Worm (Caenorhabditis elegans) whole organism, L4 larva: Measurements from ENCODE around the gene aat-2.

Experiments
- F10B5.3 ChIP-seq: sonication (generic microtip); optimal IDR thresholded peaks from 2 replicates; lab custom pipeline; 2016; ENCODE audit warnings: mild to moderate bottlenecking, missing genetic modification characterization, missing compliant biosample characterization
- T20F7.1 ChIP-seq: fragments of 200-800 bp; sonication (Bioruptor generic); optimal IDR thresholded peaks from 2 replicates; lab custom pipeline; 2018; ENCODE audit warnings: mild to moderate bottlenecking, missing genetic modification characterization, missing compliant biosample characterization
- Y5F2A.4 ChIP-seq: fragments of 200-800 bp; sonication (Bioruptor generic); optimal IDR thresholded peaks from 2 replicates; lab custom pipeline; 2018; ENCODE audit warnings: mild to moderate bottlenecking, missing genetic modification characterization, missing compliant biosample characterization
- Y75B8A.6 ChIP-seq: fragments of 200-800 bp; sonication (Bioruptor generic); IDR thresholded peaks from 2 replicates; pipeline ENCODE4 v1.3.6; 2022; ENCODE audit warnings: missing genetic modification reagents, missing genetic modification characterization, missing compliant biosample characterization
- aha-1 ChIP-seq: fragments of 150-350 bp; peaks from one replicate; lab custom pipeline; 2014; ENCODE audit warnings: missing biosample characterization, missing genetic modification characterization
- aly-2 ChIP-seq: sonication (generic microtip); optimal IDR thresholded peaks from 2 replicates; lab custom pipeline; 2018; ENCODE audit warnings: missing biosample characterization, missing genetic modification characterization
- attf-4 ChIP-seq: sonication (generic microtip); optimal IDR thresholded peaks from 3 replicates; lab custom pipeline; 2017; ENCODE audit warnings: missing biosample characterization, missing genetic modification characterization
- ceh-32 ChIP-seq: sonication (generic microtip); optimal IDR thresholded peaks from 2 replicates; lab custom pipeline; 2016; ENCODE audit warnings: mild to moderate bottlenecking, missing genetic modification characterization, missing compliant biosample characterization; ENCODE audit not compliant: poor library complexity
- ceh-82 ChIP-seq: sonication (generic microtip); optimal IDR thresholded peaks from 2 replicates; lab custom pipeline; 2017; ENCODE audit warnings: missing biosample characterization, missing genetic modification characterization
- ces-1 ChIP-seq: fragments of 150-350 bp; sonication (generic microtip); optimal IDR thresholded peaks from 4 replicates; lab custom pipeline; 2014; ENCODE audit warnings: missing biosample characterization, missing genetic modification reagents, missing genetic modification characterization
- cey-2 ChIP-seq: sonication (generic microtip); optimal IDR thresholded peaks from 3 replicates; lab custom pipeline; 2017; ENCODE audit warnings: missing genetic modification characterization, mild to moderate bottlenecking, missing compliant biosample characterization, antibody characterized with exemption, borderline replicate concordance; ENCODE audit not compliant: insufficient read depth
- daf-12 ChIP-seq: fragments of 150-350 bp; optimal IDR thresholded peaks from 2 replicates; lab custom pipeline; 2014; ENCODE audit warnings: missing biosample characterization, missing genetic modification reagents, missing genetic modification characterization
- daf-16 ChIP-seq, 3 experiments: sonication (generic microtip); optimal IDR thresholded peaks; 2 replicates each; lab custom pipeline; 2016 to 2017; ENCODE audit warnings: missing genetic modification characterization in 3 of 3, missing genetic modification reagents in 3 of 3, mild to moderate bottlenecking in 2 of 3, missing compliant biosample characterization in 2 of 3, missing biosample characterization in 1 of 3, moderate library complexity in 1 of 3
- dmd-6 ChIP-seq: fragments of 200-800 bp; sonication (Bioruptor generic); IDR thresholded peaks from 2 replicates; pipeline ENCODE4 v1.3.6; 2022; ENCODE audit warnings: missing genetic modification reagents, missing genetic modification characterization, missing compliant biosample characterization
- dmd-8 ChIP-seq: fragments of 200-800 bp; sonication (Bioruptor generic); IDR thresholded peaks from 2 replicates; pipeline ENCODE4 v1.3.6; 2022; ENCODE audit warnings: missing genetic modification characterization, missing compliant biosample characterization
- duxl-1 ChIP-seq: sonication (generic microtip); optimal IDR thresholded peaks from 2 replicates; lab custom pipeline; 2016; ENCODE audit warnings: mild to moderate bottlenecking, missing genetic modification characterization, moderate library complexity, missing compliant biosample characterization; ENCODE audit not compliant: poor library complexity
- dve-1 ChIP-seq: sonication (generic microtip); optimal IDR thresholded peaks from 2 replicates; lab custom pipeline; 2017; ENCODE audit warnings: antibody characterized with exemption, mild to moderate bottlenecking, missing genetic modification characterization, missing compliant biosample characterization; ENCODE audit not compliant: insufficient read depth
- egl-27 ChIP-seq: sonication (generic microtip); optimal IDR thresholded peaks from 3 replicates; lab custom pipeline; 2017; ENCODE audit warnings: missing biosample characterization, missing genetic modification reagents, missing genetic modification characterization
- fos-1 ChIP-seq: fragments of 150-350 bp; optimal IDR thresholded peaks from 2 replicates; lab custom pipeline; 2014; ENCODE audit warnings: missing biosample characterization, missing genetic modification characterization
- gei-8 ChIP-seq: fragments of 200-800 bp; sonication (Bioruptor generic); optimal IDR thresholded peaks from 2 replicates; lab custom pipeline; 2018; ENCODE audit warnings: mild to moderate bottlenecking, missing genetic modification characterization, missing compliant biosample characterization
- hif-1 ChIP-seq, 2 experiments: sonication (generic microtip); optimal IDR thresholded peaks; 2 replicates each; lab custom pipeline; 2016 to 2017; ENCODE audit warnings: missing compliant biosample characterization in 2 of 2, missing genetic modification characterization in 2 of 2, missing genetic modification reagents in 2 of 2, missing genotype in 2 of 2, mild to moderate bottlenecking in 1 of 2
- jun-1 ChIP-seq: fragments of 150-350 bp; optimal IDR thresholded peaks from 2 replicates; lab custom pipeline; 2014; ENCODE audit warnings: missing biosample characterization, missing genetic modification reagents, missing genetic modification characterization
- lim-7 ChIP-seq: fragments of 200-800 bp; sonication (Bioruptor generic); IDR thresholded peaks from 2 replicates; pipeline ENCODE4 v1.3.6; 2022; ENCODE audit warnings: missing genetic modification characterization, missing compliant biosample characterization
- lin-15B ChIP-seq: fragments of 150-350 bp; sonication (generic microtip); optimal IDR thresholded peaks from 3 replicates; lab custom pipeline; 2014; ENCODE audit warnings: missing biosample characterization, missing genetic modification characterization
- lin-29 ChIP-seq: fragments of 200-800 bp; sonication (Bioruptor generic); IDR thresholded peaks from 2 replicates; pipeline ENCODE4 v1.3.6; 2022; ENCODE audit warnings: missing genetic modification reagents, missing genetic modification characterization, missing compliant biosample characterization
- lin-38 ChIP-seq: fragments of 200-800 bp; sonication (Bioruptor generic); IDR thresholded peaks from 2 replicates; pipeline ENCODE4 v1.3.6; 2022; ENCODE audit warnings: missing genetic modification reagents, missing genetic modification characterization, missing compliant biosample characterization
- lin-39 ChIP-seq: fragments of 150-350 bp; optimal IDR thresholded peaks from 2 replicates; lab custom pipeline; 2014; ENCODE audit warnings: missing biosample characterization, missing genetic modification reagents, missing genetic modification characterization
- lsy-2 ChIP-seq, 2 experiments: fragments of 150-350 bp in 1 of 2; sonication (generic microtip) in 1 of 2; optimal IDR thresholded peaks; 2 replicates each; lab custom pipeline; 2014 to 2017; ENCODE audit warnings: missing biosample characterization in 2 of 2, missing genetic modification characterization in 2 of 2
- madf-5 ChIP-seq, 2 experiments: fragments of 200-800 bp; sonication (Bioruptor generic); IDR thresholded peaks; 2 replicates each; pipeline ENCODE4 v1.3.6; 2022; ENCODE audit warnings: missing compliant biosample characterization in 2 of 2, missing genetic modification characterization in 2 of 2
- mdt-29 ChIP-seq: fragments of 200-800 bp; sonication (Bioruptor generic); IDR thresholded peaks from 2 replicates; pipeline ENCODE4 v1.3.6; 2022; ENCODE audit warnings: missing genetic modification reagents, missing genetic modification characterization, missing compliant biosample characterization
- mxl-2 ChIP-seq: fragments of 200-800 bp; sonication (Bioruptor generic); conservative IDR thresholded peaks from 2 replicates; pipeline ENCODE4 v1.3.6; 2022; ENCODE audit warnings: missing genetic modification reagents, missing genetic modification characterization, missing compliant biosample characterization
- mxl-3 ChIP-seq: fragments of 200-800 bp; sonication (Bioruptor generic); optimal IDR thresholded peaks from 2 replicates; lab custom pipeline; 2018; ENCODE audit warnings: mild to moderate bottlenecking, missing genetic modification characterization, missing compliant biosample characterization
- nhr-111 ChIP-seq: fragments of 200-800 bp; sonication (Bioruptor generic); optimal IDR thresholded peaks from 2 replicates; lab custom pipeline; 2018; ENCODE audit warnings: mild to moderate bottlenecking, missing genetic modification characterization, missing compliant biosample characterization
- nhr-25 ChIP-seq: sonication (generic microtip); optimal IDR thresholded peaks from 2 replicates; lab custom pipeline; 2017; ENCODE audit warnings: missing genetic modification characterization, mild to moderate bottlenecking, missing compliant biosample characterization, antibody characterized with exemption, moderate library complexity, borderline replicate concordance; ENCODE audit not compliant: insufficient read depth
- nhr-41 ChIP-seq: fragments of 200-800 bp; sonication (Bioruptor generic); IDR thresholded peaks from 2 replicates; pipeline ENCODE4 v1.3.6; 2022; ENCODE audit warnings: missing genetic modification reagents, missing genetic modification characterization, missing compliant biosample characterization
- nhr-6 ChIP-seq: fragments of 150-350 bp; optimal IDR thresholded peaks from 2 replicates; lab custom pipeline; 2014; ENCODE audit warnings: missing biosample characterization, missing genetic modification characterization
- nhr-76 ChIP-seq: fragments of 150-350 bp; optimal IDR thresholded peaks from 2 replicates; lab custom pipeline; 2014; ENCODE audit warnings: missing biosample characterization, missing genetic modification characterization
- pha-4 ChIP-seq, 2 experiments: fragments of 150-350 bp in 1 of 2; fragments of 200-800 bp in 1 of 2; sonication (Bioruptor generic) in 1 of 2; IDR thresholded peaks in 1 of 2; optimal IDR thresholded peaks in 1 of 2; 2 replicates each; pipeline versions ENCODE4 v1.3.6 to Lab custom; 2014 to 2022; ENCODE audit warnings: missing genetic modification characterization in 2 of 2, missing genetic modification reagents in 2 of 2, missing biosample characterization in 1 of 2, missing compliant biosample characterization in 1 of 2
- php-3 ChIP-seq: fragments of 200-800 bp; sonication (Bioruptor generic); IDR thresholded peaks from 2 replicates; pipeline ENCODE4 v1.3.6; 2022; ENCODE audit warnings: missing genetic modification reagents, missing genetic modification characterization, missing compliant biosample characterization
- rbr-2 ChIP-seq: sonication (generic microtip); optimal IDR thresholded peaks from 2 replicates; lab custom pipeline; 2016; ENCODE audit warnings: missing genotype, missing genetic modification characterization, missing compliant biosample characterization
- set-16 ChIP-seq: fragments of 200-800 bp; sonication (Bioruptor generic); IDR thresholded peaks from 2 replicates; pipeline ENCODE4 v1.3.6; 2022; ENCODE audit warnings: missing genetic modification reagents, missing genetic modification characterization, missing compliant biosample characterization
- skn-1 ChIP-seq: fragments of 150-350 bp; optimal IDR thresholded peaks from 2 replicates; lab custom pipeline; 2014; ENCODE audit warnings: missing biosample characterization, missing genetic modification characterization
- snpc-4 ChIP-seq: fragments of 150-350 bp; optimal IDR thresholded peaks from 2 replicates; lab custom pipeline; 2014; ENCODE audit warnings: missing biosample characterization, missing genetic modification characterization
- spr-1 ChIP-seq: sonication (generic microtip); optimal IDR thresholded peaks from 2 replicates; lab custom pipeline; 2016; ENCODE audit warnings: mild to moderate bottlenecking, missing genetic modification characterization, missing compliant biosample characterization
- tag-97 ChIP-seq: fragments of 200-800 bp; sonication (Bioruptor generic); IDR thresholded peaks from 2 replicates; pipeline ENCODE4 v1.3.6; 2022; ENCODE audit warnings: missing genetic modification characterization, missing compliant biosample characterization
- unc-62 ChIP-seq, 3 experiments: fragments of 150-350 bp in 1 of 3; sonication (generic microtip); optimal IDR thresholded peaks in 2 of 3; peaks in 1 of 3; 1 replicate in 1 of 3; 2 replicates in 2 of 3; lab custom pipeline; 2014 to 2017; ENCODE audit warnings: missing biosample characterization in 3 of 3, missing genetic modification characterization in 3 of 3, missing genetic modification reagents in 3 of 3, missing genotype in 1 of 3
- vab-7 ChIP-seq: fragments of 200-800 bp; sonication (Bioruptor generic); IDR thresholded peaks from 2 replicates; pipeline ENCODE4 v1.3.6; 2022; ENCODE audit warnings: missing genetic modification reagents, missing genetic modification characterization, missing compliant biosample characterization
- zip-2 ChIP-seq: fragments of 150-350 bp; optimal IDR thresholded peaks from 2 replicates; lab custom pipeline; 2014; ENCODE audit warnings: missing biosample characterization, missing genetic modification characterization
- ztf-11 ChIP-seq: fragments of 150-350 bp; optimal IDR thresholded peaks from 2 replicates; lab custom pipeline; 2014; ENCODE audit warnings: missing biosample characterization, missing genetic modification characterization
- ztf-7 ChIP-seq: fragments of 150-350 bp; optimal IDR thresholded peaks from 2 replicates; lab custom pipeline; 2014; ENCODE audit warnings: missing biosample characterization, missing genetic modification characterization

Gene aat-2

ce11 chrV:9212499-9212898 lies 33.7 kb downstream of the aat-2 start (continued):
- TF ChIP-seq vab-7 (GFP tag; lab: Robert Waterston, UW) (no peak), gei-8 (GFP tag; lab: Kevin White, UChicago) (no peak), Y75B8A.6 (no peak), php-3 (GFP tag; lab: Robert Waterston, UW) (no peak), daf-12 (tag; lab: Kevin White, UChicago) (no peak), dmd-6 (GFP tag; lab: Robert Waterston, UW) (0 out of 2 replicates have a peak, but pooled peaks have one; percentile 14), spr-1 (no peak), daf-16 (GFP tag; optimal IDR thresholded peaks at IDR 0.05; lab: Kevin White, UChicago) (no peak), daf-16 (tag; optimal IDR thresholded peaks at IDR 0.05; lab: Kevin White, UChicago) (peak; percentile 81), nhr-25 (peak; percentile 30), aly-2 (tag; lab: Kevin White, UChicago) (no peak), madf-5 (GFP tag; IDR thresholded peaks at IDR 0.05; lab: Robert Waterston, UW) (no peak), cey-2 (tag; lab: Kevin White, UChicago) (no peak), set-16 (GFP tag; lab: Robert Waterston, UW) (no peak), lin-15B (tag; lab: Kevin White, UChicago) (no peak), jun-1 (tag; lab: Kevin White, UChicago) (no peak), T20F7.1 (GFP tag; lab: Kevin White, UChicago) (peak; percentile 47), nhr-6 (tag; lab: Kevin White, UChicago) (peak; percentile 17), zip-2 (tag; lab: Kevin White, UChicago) (no peak), lin-29 (GFP tag; lab: Robert Waterston, UW) (no peak), ces-1 (GFP tag; lab: Kevin White, UChicago) (peak; percentile 60), lin-38 (GFP tag; lab: Robert Waterston, UW) (peak; percentile 82), hif-1 (tag; optimal IDR thresholded peaks at IDR 0.05; lab: Kevin White, UChicago) (peak in 1 of 2 experiments; percentile 33), ztf-7 (tag; lab: Kevin White, UChicago) (no peak), dmd-8 (GFP tag; lab: Robert Waterston, UW) (no peak), lsy-2 (tag; optimal IDR thresholded peaks at IDR 0.05; lab: Kevin White, UChicago) (peak in 1 of 2 experiments; percentile 83), mxl-2 (GFP tag; lab: Robert Waterston, UW) (no peak), ztf-11 (tag; lab: Kevin White, UChicago) (no peak), skn-1 (tag; lab: Kevin White, UChicago) (no peak), ceh-82 (tag; lab: Kevin White, UChicago) (no peak), ceh-32 (tag; lab: Kevin White, UChicago) (no peak), F10B5.3 (tag; lab: Kevin White, UChicago) (no peak), nhr-111 (GFP tag; lab: Kevin White, UChicago) (no peak), attf-4 (tag; lab: Kevin White, UChicago) (no peak), fos-1 (no peak), aha-1 (tag; lab: Kevin White, UChicago) (no peak), lim-7 (GFP tag; lab: Robert Waterston, UW) (no peak), lin-39 (tag; lab: Kevin White, UChicago) (no peak), dve-1 (tag; lab: Kevin White, UChicago) (peak; percentile 86), unc-62 (GFP tag; optimal IDR thresholded peaks at IDR 0.05 in 1 of 2; lab: Kevin White, UChicago) (no peak), unc-62 (tag; optimal IDR thresholded peaks at IDR 0.05; lab: Kevin White, UChicago) (no peak), rbr-2 (tag; lab: Kevin White, UChicago) (peak; percentile 47), mdt-29 (GFP tag; lab: Robert Waterston, UW) (no peak), nhr-76 (tag; lab: Kevin White, UChicago) (no peak), Y5F2A.4 (GFP tag; lab: Kevin White, UChicago) (no peak), duxl-1 (tag; lab: Kevin White, UChicago) (no peak), nhr-41 (GFP tag; lab: Robert Waterston, UW) (no peak), snpc-4 (tag; lab: Kevin White, UChicago) (no peak), egl-27 (tag; lab: Kevin White, UChicago) (no peak), tag-97 (GFP tag; lab: Robert Waterston, UW) (no peak), pha-4 (GFP tag; IDR thresholded peaks at IDR 0.05; lab: Robert Waterston, UW) (no peak), pha-4 (tag; optimal IDR thresholded peaks at IDR 0.05; lab: Kevin White, UChicago) (peak; percentile 64), mxl-3 (GFP tag; lab: Kevin White, UChicago) (peak; percentile 41)
